Worm (Caenorhabditis elegans): ENCODE results near the gene F10D7.10.
A peak's percentile ranks its signal among the peaks of the same experiment; 100 is the strongest.

Gene F10D7.10

ce11 chrX:17381975-17382374 lies 2.4 kb upstream of the F10D7.10 start, which contains the start of gene F10D7.4:
Gene F10D7.4, minus strand, starts transcription at chrX:17382075.
- TF ChIP-seq nhr-21 (tag; optimal IDR thresholded peaks at IDR 0.05) (no peak), nhr-11 (tag; optimal IDR thresholded peaks at IDR 0.05) (no peak), nhr-6 (tag; optimal IDR thresholded peaks at IDR 0.05) (no peak), mdl-1 (tag; optimal IDR thresholded peaks at IDR 0.05) (no peak), mab-5 (tag; optimal IDR thresholded peaks at IDR 0.05) (no peak), elt-3 (tag; optimal IDR thresholded peaks at IDR 0.05) (no peak), alr-1 (tag; optimal IDR thresholded peaks at IDR 0.05) (no peak), ztf-4 (tag; optimal IDR thresholded peaks at IDR 0.05) (no peak), snpc-4 (tag; optimal IDR thresholded peaks at IDR 0.05) (no peak), lin-13 (GFP tag; optimal IDR thresholded peaks at IDR 0.05) (no peak)

ce11 chrX:17378996-17379395 lies 579 bp downstream of the F10D7.10 start:
- no peak for TF ChIP-seq peb-1 (tag; optimal IDR thresholded peaks at IDR 0.05)
- no peak for TF ChIP-seq nhr-237 (tag; optimal IDR thresholded peaks at IDR 0.05)
- TF ChIP-seq lin-13 (GFP tag; optimal IDR thresholded peaks at IDR 0.05), result no peak
- TF ChIP-seq C34F6.9 (tag; optimal IDR thresholded peaks at IDR 0.05), result no peak
- TF ChIP-seq fos-1 (tag; optimal IDR thresholded peaks at IDR 0.05), result peak; percentile 38
- no peak for TF ChIP-seq nhr-12 (tag; optimal IDR thresholded peaks at IDR 0.05)
- TF ChIP-seq elt-3 (tag; optimal IDR thresholded peaks at IDR 0.05), result no peak
- TF ChIP-seq blmp-1 (tag; optimal IDR thresholded peaks at IDR 0.05; ENCODE audit: insufficient read depth), result no peak

- TF ChIP-seq mbf-1 (tag; optimal IDR thresholded peaks at IDR 0.05) (no peak), fos-1 (tag; optimal IDR thresholded peaks at IDR 0.05) (peak; percentile 16)
Measured at ce11 chrX:17375877-17376276, 3.7 kb downstream of the F10D7.10 start.

- TF ChIP-seq sma-3 (GFP tag; optimal IDR thresholded peaks at IDR 0.05) (no peak), F13H6.1 (tag; optimal IDR thresholded peaks at IDR 0.05) (no peak)
Measured at ce11 chrX:17374534-17374933, 5.0 kb downstream of the F10D7.10 start, which contains the start of gene F10D7.3. Gene F10D7.3, minus strand, starts transcription at chrX:17374634.

- TF ChIP-seq ama-1 (optimal IDR thresholded peaks at IDR 0.05) (no peak), sma-3 (GFP tag; optimal IDR thresholded peaks at IDR 0.05) (peak; percentile 53), sma-9 (GFP tag; optimal IDR thresholded peaks at IDR 0.05) (peak; percentile 44), sma-9 (tag; optimal IDR thresholded peaks at IDR 0.05) (no peak)
Measured at ce11 chrX:17373955-17374354, 5.6 kb downstream of the F10D7.10 start.

ce11 chrX:17369514-17369913 lies 10.1 kb downstream of the F10D7.10 start:
- TF ChIP-seq blmp-1 (tag; optimal IDR thresholded peaks at IDR 0.05; ENCODE audit: insufficient read depth), result no peak
- no peak for TF ChIP-seq peb-1 (tag; optimal IDR thresholded peaks at IDR 0.05)
- peak; percentile 40 for TF ChIP-seq nhr-129 (tag; optimal IDR thresholded peaks at IDR 0.05)
- peak; percentile 22 for TF ChIP-seq nhr-25 (tag; optimal IDR thresholded peaks at IDR 0.05)
- no peak for TF ChIP-seq sma-9 (GFP tag; optimal IDR thresholded peaks at IDR 0.05)
- no peak for TF ChIP-seq sma-9 (tag; optimal IDR thresholded peaks at IDR 0.05)
- no peak for TF ChIP-seq Y55F3AM.14 (GFP tag; optimal IDR thresholded peaks at IDR 0.05)
- no peak for TF ChIP-seq nhr-11 (tag; optimal IDR thresholded peaks at IDR 0.05)
- no peak for TF ChIP-seq nhr-23 (tag; optimal IDR thresholded peaks at IDR 0.05)
- TF ChIP-seq nhr-21 (tag; optimal IDR thresholded peaks at IDR 0.05), result no peak
- TF ChIP-seq ceh-16 (tag; optimal IDR thresholded peaks at IDR 0.05), result no peak
- TF ChIP-seq sem-4 (tag; optimal IDR thresholded peaks at IDR 0.05), result peak; percentile 12
- no peak for TF ChIP-seq mab-5 (tag; optimal IDR thresholded peaks at IDR 0.05)
- TF ChIP-seq elt-3 (tag; optimal IDR thresholded peaks at IDR 0.05), result no peak
- no peak for TF ChIP-seq C34F6.9 (tag; optimal IDR thresholded peaks at IDR 0.05)
- no peak for TF ChIP-seq ZK546.5 (tag; optimal IDR thresholded peaks at IDR 0.05)
- TF ChIP-seq gmeb-1 (tag; optimal IDR thresholded peaks at IDR 0.05), result no peak
- no peak for TF ChIP-seq nhr-6 (tag; optimal IDR thresholded peaks at IDR 0.05)

ce11 chrX:17368542-17368941 lies 11.0 kb downstream of the F10D7.10 start, which contains the start of gene mfsd-10:
Gene mfsd-10, minus strand, starts transcription at chrX:17368642.
- TF ChIP-seq nhr-25 (tag; optimal IDR thresholded peaks at IDR 0.05) (no peak), aly-2 (tag; optimal IDR thresholded peaks at IDR 0.05) (no peak), ama-1 (optimal IDR thresholded peaks at IDR 0.05) (no peak), fos-1 (tag; optimal IDR thresholded peaks at IDR 0.05) (no peak), mdl-1 (tag; optimal IDR thresholded peaks at IDR 0.05) (no peak), gmeb-1 (tag; optimal IDR thresholded peaks at IDR 0.05) (no peak), elt-3 (tag; optimal IDR thresholded peaks at IDR 0.05) (no peak), lin-39 (tag; optimal IDR thresholded peaks at IDR 0.05) (no peak), lin-11 (tag; optimal IDR thresholded peaks at IDR 0.05) (no peak), snpc-4 (tag; optimal IDR thresholded peaks at IDR 0.05) (no peak), egl-27 (tag; optimal IDR thresholded peaks at IDR 0.05) (no peak), skn-1 (tag; optimal IDR thresholded peaks at IDR 0.05) (no peak), nhr-10 (tag; optimal IDR thresholded peaks at IDR 0.05) (no peak), nhr-6 (tag; optimal IDR thresholded peaks at IDR 0.05) (no peak), ztf-4 (tag; optimal IDR thresholded peaks at IDR 0.05) (no peak)
